Fruit fly (Drosophila melanogaster): ENCODE data around the gene Rtel1.

Gene Rtel1

dm6 chrX:5746864-5747861 lies at the start of gene Rtel1, which contains the start of gene IntS6 (continued):
- TF ChIP-seq CG12219 (GFP tag; optimal IDR thresholded peaks at IDR 0.05) (peak; percentile 89), zfh1 (GFP tag; IDR thresholded peaks at IDR 0.05) (peak; percentile 82), Hr3 (GFP tag; optimal IDR thresholded peaks at IDR 0.05) (peak; percentile 89), Lim3 (GFP tag; IDR thresholded peaks at IDR 0.05) (peak; percentile 69), al (GFP tag; IDR thresholded peaks at IDR 0.05) (peak; percentile 91), dan (GFP tag; IDR thresholded peaks at IDR 0.05) (peak; percentile 77), ATbp (GFP tag; optimal IDR thresholded peaks at IDR 0.05) (peak; percentile 77), CG14441 (GFP tag; IDR thresholded peaks at IDR 0.05) (peak; percentile 89), CG31365 (tag; optimal IDR thresholded peaks at IDR 0.05) (peak; percentile 71), CG18619 (GFP tag; optimal IDR thresholded peaks at IDR 0.05) (peak; percentile 89), tll (GFP tag; optimal IDR thresholded peaks at IDR 0.05) (peak; percentile 1 to 14), Side (GFP tag; optimal IDR thresholded peaks at IDR 0.05) (peak; percentile 88), Nf-YC (tag; optimal IDR thresholded peaks at IDR 0.05) (peak; percentile 79), otp (GFP tag; IDR thresholded peaks at IDR 0.05) (peak; percentile 69; the same call in 2 of the 3 replicates), CG12299 (tag; optimal IDR thresholded peaks at IDR 0.05) (peak; percentile 91), Mad (GFP tag; optimal IDR thresholded peaks at IDR 0.05) (peak; percentile 80), Taf1 (GFP tag; IDR thresholded peaks at IDR 0.05) (peak; percentile 86), sqz (GFP tag; optimal IDR thresholded peaks at IDR 0.05) (peak; percentile 60), CG13894 (tag; optimal IDR thresholded peaks at IDR 0.05) (peak; percentile 88), btn (GFP tag; optimal IDR thresholded peaks at IDR 0.05) (peak; percentile 76), dimm (GFP tag; IDR thresholded peaks at IDR 0.05) (peak; percentile 21; the same call in 1 of the 2 replicates), ken (GFP tag; IDR thresholded peaks at IDR 0.05) (peak; percentile 88), Abd-B (GFP tag; optimal IDR thresholded peaks at IDR 0.05) (peak; percentile 91), CG6689 (GFP tag; IDR thresholded peaks at IDR 0.05) (peak; percentile 90), bsh (GFP tag; optimal IDR thresholded peaks at IDR 0.05) (peak; percentile 51 to 87), Chrac-16 (GFP tag; optimal IDR thresholded peaks at IDR 0.05) (peak; percentile 92), CG10209 (GFP tag; optimal IDR thresholded peaks at IDR 0.05) (peak; percentile 100), ssp (GFP tag; IDR thresholded peaks at IDR 0.05) (peak; percentile 78), prd (optimal IDR thresholded peaks at IDR 0.05) (no peak), prd (GFP tag; IDR thresholded peaks at IDR 0.05) (peak; percentile 92), lbe (GFP tag; optimal IDR thresholded peaks at IDR 0.05) (peak; percentile 73), CG33213 (GFP tag; optimal IDR thresholded peaks at IDR 0.05) (peak; percentile 79), CG34376 (GFP tag; optimal IDR thresholded peaks at IDR 0.05) (peak; percentile 98), bowl (GFP tag; IDR thresholded peaks at IDR 0.05) (peak; percentile 62; the same call in 1 of the 2 replicates), HLH3B (GFP tag; IDR thresholded peaks at IDR 0.05) (peak; percentile 81), Hmx (GFP tag; optimal IDR thresholded peaks at IDR 0.05) (peak; percentile 82), dpn (GFP tag; optimal IDR thresholded peaks at IDR 0.05) (peak; percentile 91 to 92), Asciz (GFP tag; optimal IDR thresholded peaks at IDR 0.05) (peak; percentile 66), pros (GFP tag; optimal IDR thresholded peaks at IDR 0.05) (peak; percentile 29), trem (tag; optimal IDR thresholded peaks at IDR 0.05) (peak; percentile 62), CG5245 (GFP tag; optimal IDR thresholded peaks at IDR 0.05) (peak; percentile 72), crp (GFP tag; optimal IDR thresholded peaks at IDR 0.05) (peak in 1 of 2 experiments; percentile 74), shn (GFP tag; optimal IDR thresholded peaks at IDR 0.05) (peak; percentile 92), mirr (GFP tag; optimal IDR thresholded peaks at IDR 0.05) (peak; percentile 97), Six4 (GFP tag; optimal IDR thresholded peaks at IDR 0.05) (peak; percentile 80), slbo (GFP tag; IDR thresholded peaks at IDR 0.05) (peak; percentile 95), CG8281 (tag; optimal IDR thresholded peaks at IDR 0.05) (peak; percentile 73), CG43689 (GFP tag; IDR thresholded peaks at IDR 0.05) (peak; percentile 56; the same call in 1 of the 2 replicates)

All from whole organism, embryonic.